Worm (Caenorhabditis elegans) whole organism, early embryonic: ENCODE measurements around the gene glb-11.

Experiments
- ceh-13 ChIP-seq: fragments of 200-800 bp; sonication (Bioruptor generic); optimal IDR thresholded peaks from 2 replicates; lab custom pipeline; 2018; ENCODE audit warnings: mild to moderate bottlenecking, missing genetic modification characterization, missing compliant biosample characterization

glb-11 gene

ce11 chrIII:3952058-3952457 lies 39.9 kb downstream of the glb-11 start:
- no peak for TF ChIP-seq ceh-13 (GFP tag; lab: Kevin White, UChicago)
